Fruit fly (Drosophila melanogaster) whole organism, embryonic: ENCODE results near the gene CG12054.
A peak's percentile ranks its signal among the peaks of the same experiment; 100 is the strongest.

Source experiments
- Ada2b ChIP-seq: fragments of 200-800 bp; sonication (Bioruptor generic); IDR thresholded peaks from 2 replicates; pipeline ENCODE4 v1.3.6; 2022; ENCODE audit warnings: missing biosample characterization, missing genetic modification characterization
- BEAF-32 ChIP-seq: fragments of 200-800 bp; sonication (Bioruptor generic); optimal IDR thresholded peaks from 3 replicates; lab custom pipeline; 2017; ENCODE audit warnings: missing biosample characterization, missing genetic modification characterization, mild to moderate bottlenecking, moderate library complexity, missing genetic modification reagents
- CG10267 ChIP-seq: fragments of 200-800 bp; sonication (Bioruptor generic); optimal IDR thresholded peaks from 2 replicates; lab custom pipeline; 2018; ENCODE audit warnings: missing biosample characterization, mild to moderate bottlenecking, missing genetic modification characterization, moderate library complexity
- CG10543 ChIP-seq: fragments of 200-800 bp; sonication (Bioruptor generic); optimal IDR thresholded peaks from 3 replicates; lab custom pipeline; 2017; ENCODE audit warnings: missing biosample characterization, mild to moderate bottlenecking, missing genetic modification characterization, moderate library complexity
- CG10654 ChIP-seq: fragments of 200-800 bp; sonication (Bioruptor generic); optimal IDR thresholded peaks from 2 replicates; lab custom pipeline; 2016; ENCODE audit warnings: missing biosample characterization, missing genetic modification characterization
- CG12071 ChIP-seq: fragments of 200-800 bp; sonication (Bioruptor generic); optimal IDR thresholded peaks from 3 replicates; lab custom pipeline; 2018; ENCODE audit warnings: missing biosample characterization, mild to moderate bottlenecking, missing genetic modification characterization
- CG12769 ChIP-seq: fragments of 200-800 bp; sonication (Bioruptor generic); optimal IDR thresholded peaks from 2 replicates; lab custom pipeline; 2019; ENCODE audit warnings: missing biosample characterization, mild to moderate bottlenecking, missing genetic modification characterization, moderate library complexity
- CG16813 ChIP-seq: fragments of 200-800 bp; sonication (Bioruptor generic); IDR thresholded peaks from 3 replicates; pipeline ENCODE4 v1.3.6; 2022; ENCODE audit warnings: missing biosample characterization, missing genetic modification characterization; ENCODE audit not compliant: partially characterized antibody
- CG31365 ChIP-seq: fragments of 200-800 bp; sonication (Bioruptor generic); optimal IDR thresholded peaks from 2 replicates; lab custom pipeline; 2018; ENCODE audit warnings: missing biosample characterization, mild to moderate bottlenecking, missing genetic modification characterization
- CG33213 ChIP-seq: fragments of 200-800 bp; sonication (Bioruptor generic); optimal IDR thresholded peaks from 3 replicates; lab custom pipeline; 2016; ENCODE audit warnings: missing biosample characterization, missing genetic modification characterization
- CG3838 ChIP-seq: fragments of 200-800 bp; sonication (Bioruptor generic); optimal IDR thresholded peaks from 3 replicates; lab custom pipeline; 2016; ENCODE audit warnings: missing biosample characterization, missing genetic modification characterization
- CG3847 ChIP-seq: fragments of 200-800 bp; sonication (Bioruptor generic); IDR thresholded peaks from 2 replicates; pipeline ENCODE4 v1.3.6; 2022; ENCODE audit warnings: missing biosample characterization, missing genetic modification characterization
- CG4707 ChIP-seq: fragments of 200-800 bp; sonication (Bioruptor generic); optimal IDR thresholded peaks from 2 replicates; lab custom pipeline; 2018; ENCODE audit warnings: missing biosample characterization, mild to moderate bottlenecking, missing genetic modification characterization, moderate library complexity
- CG6813 ChIP-seq: fragments of 200-800 bp; sonication (Bioruptor generic); optimal IDR thresholded peaks from 2 replicates; lab custom pipeline; 2017; ENCODE audit warnings: missing biosample characterization, missing genetic modification characterization, mild to moderate bottlenecking, moderate library complexity, missing genetic modification reagents
- CG7786 ChIP-seq: fragments of 200-800 bp; sonication (Bioruptor generic); optimal IDR thresholded peaks from 2 replicates; lab custom pipeline; 2016; ENCODE audit warnings: missing biosample characterization, missing genetic modification characterization
- CG7839 ChIP-seq: fragments of 200-800 bp; sonication (Bioruptor generic); optimal IDR thresholded peaks from 3 replicates; lab custom pipeline; 2018; ENCODE audit warnings: missing biosample characterization, mild to moderate bottlenecking, missing genetic modification characterization, moderate library complexity
- CG7963 ChIP-seq: fragments of 200-800 bp; sonication (Bioruptor generic); IDR thresholded peaks from 3 replicates; pipeline ENCODE4 v1.3.6; 2022; ENCODE audit warnings: missing biosample characterization, missing genetic modification characterization; ENCODE audit not compliant: partially characterized antibody
- CG9609 ChIP-seq: fragments of 200-800 bp; sonication (Bioruptor generic); optimal IDR thresholded peaks from 3 replicates; lab custom pipeline; 2016; ENCODE audit warnings: missing biosample characterization, missing genetic modification characterization
- CG9797 ChIP-seq: fragments of 200-800 bp; sonication (Bioruptor generic); optimal IDR thresholded peaks from 3 replicates; lab custom pipeline; 2018; ENCODE audit warnings: missing biosample characterization, mild to moderate bottlenecking, missing genetic modification characterization
- CkIIα-i1 ChIP-seq: fragments of 200-800 bp; sonication (Bioruptor generic); IDR thresholded peaks from 2 replicates; pipeline ENCODE4 v1.3.6; 2022; ENCODE audit warnings: missing biosample characterization, missing genetic modification characterization
- Dp ChIP-seq: fragments of 200-800 bp; sonication (Bioruptor generic); optimal IDR thresholded peaks from 2 replicates; lab custom pipeline; 2018; ENCODE audit warnings: missing biosample characterization, mild to moderate bottlenecking, missing genetic modification characterization, moderate library complexity
- Eip74EF ChIP-seq, 2 experiments: fragments of 200-800 bp in 1 of 2; fragments of >200 bp in 1 of 2; sonication (Bioruptor generic) in 1 of 2; optimal IDR thresholded peaks; 2 replicates each; lab custom pipeline; 2017 to 2019; ENCODE audit warnings: missing biosample characterization in 2 of 2, missing genetic modification characterization in 2 of 2, mild to moderate bottlenecking in 1 of 2, moderate library complexity in 1 of 2
- Gug ChIP-seq: fragments of 200-800 bp; sonication (Bioruptor generic); IDR thresholded peaks from 4 replicates; pipeline ENCODE4 v1.3.6; 2022; ENCODE audit warnings: missing biosample characterization, missing genetic modification characterization
- H15 ChIP-seq: fragments of 200-800 bp; sonication (Bioruptor generic); IDR thresholded peaks from 3 replicates; pipeline ENCODE4 v1.3.6; 2022; ENCODE audit warnings: missing biosample characterization, missing genetic modification characterization
- HmgZ ChIP-seq: fragments of 200-800 bp; sonication (Bioruptor generic); optimal IDR thresholded peaks from 2 replicates; lab custom pipeline; 2018; ENCODE audit warnings: missing biosample characterization, mild to moderate bottlenecking, missing genetic modification characterization
- Jarid2 ChIP-seq: fragments of 200-800 bp; sonication (Bioruptor generic); optimal IDR thresholded peaks from 3 replicates; lab custom pipeline; 2017; ENCODE audit warnings: mild to moderate bottlenecking, missing biosample characterization, missing genetic modification reagents, missing genetic modification characterization
- Mad ChIP-seq: fragments of 200-800 bp; sonication (Bioruptor generic); optimal IDR thresholded peaks from 2 replicates; lab custom pipeline; 2016; ENCODE audit warnings: missing biosample characterization, missing genetic modification characterization
- NFAT ChIP-seq: fragments of 200-800 bp; sonication (Bioruptor generic); IDR thresholded peaks from 2 replicates; pipeline ENCODE4 v1.3.6; 2022; ENCODE audit warnings: missing biosample characterization, missing genetic modification characterization
- Opbp ChIP-seq: fragments of 200-800 bp; sonication (Bioruptor generic); IDR thresholded peaks from 3 replicates; pipeline ENCODE4 v1.3.6; 2022; ENCODE audit warnings: missing biosample characterization, missing genetic modification characterization; ENCODE audit not compliant: partially characterized antibody
- Taf1 ChIP-seq: fragments of 200-800 bp; sonication (Bioruptor generic); IDR thresholded peaks from 2 replicates; pipeline ENCODE4 v1.3.6; 2022; ENCODE audit warnings: missing biosample characterization, missing genetic modification characterization
- Xrp1 ChIP-seq: fragments of 200-800 bp; sonication (Bioruptor generic); IDR thresholded peaks from 2 replicates; pipeline ENCODE4 v1.3.6; 2022; ENCODE audit warnings: missing biosample characterization, missing genetic modification characterization
- ato ChIP-seq: fragments of 200-800 bp; sonication (Bioruptor generic); IDR thresholded peaks from 2 replicates; pipeline ENCODE4 v1.3.6; 2022; ENCODE audit warnings: missing biosample characterization, missing genetic modification characterization; ENCODE audit not compliant: partially characterized antibody
- bigmax ChIP-seq: fragments of 200-800 bp; sonication (Bioruptor generic); optimal IDR thresholded peaks from 2 replicates; lab custom pipeline; 2018; ENCODE audit warnings: missing biosample characterization, mild to moderate bottlenecking, missing genetic modification characterization
- crc ChIP-seq: fragments of 200-800 bp; sonication (Bioruptor generic); optimal IDR thresholded peaks from 2 replicates; lab custom pipeline; 2016; ENCODE audit warnings: missing biosample characterization, missing genetic modification characterization
- crol ChIP-seq: fragments of 200-800 bp; sonication (Bioruptor generic); IDR thresholded peaks from 2 replicates; pipeline ENCODE4 v1.3.6; 2022; ENCODE audit warnings: missing biosample characterization, missing genetic modification characterization
- dmrt11E ChIP-seq: fragments of 200-800 bp; sonication (Bioruptor generic); optimal IDR thresholded peaks from 3 replicates; lab custom pipeline; 2018; ENCODE audit warnings: missing biosample characterization, mild to moderate bottlenecking, missing genetic modification characterization, moderate library complexity
- en ChIP-seq: fragments of 200-800 bp; sonication (Bioruptor generic); optimal IDR thresholded peaks from 2 replicates; lab custom pipeline; 2016; ENCODE audit warnings: missing biosample characterization, missing genetic modification characterization
- esg ChIP-seq: fragments of 200-800 bp; sonication (Bioruptor generic); conservative IDR thresholded peaks from 2 replicates; pipeline ENCODE4 v1.3.6; 2022; ENCODE audit warnings: missing biosample characterization, missing genetic modification characterization
- gcm ChIP-seq: fragments of 200-800 bp; sonication (Bioruptor generic); optimal IDR thresholded peaks from 2 replicates; lab custom pipeline; 2019; ENCODE audit warnings: missing biosample characterization, mild to moderate bottlenecking, missing genetic modification characterization, moderate library complexity
- inv ChIP-seq: fragments of 200-800 bp; sonication (Bioruptor generic); IDR thresholded peaks from 2 replicates; pipeline ENCODE4 v1.3.6; 2022; ENCODE audit warnings: missing biosample characterization, missing genetic modification characterization; ENCODE audit not compliant: partially characterized antibody
- jumu ChIP-seq: fragments of 200-800 bp; sonication (Bioruptor generic); optimal IDR thresholded peaks from 3 replicates; lab custom pipeline; 2016; ENCODE audit warnings: missing biosample characterization, missing genetic modification characterization
- luna ChIP-seq: fragments of 200-800 bp; sonication (Bioruptor generic); optimal IDR thresholded peaks from 2 replicates; lab custom pipeline; 2016; ENCODE audit warnings: missing biosample characterization, missing genetic modification characterization
- phol ChIP-seq: fragments of 200-800 bp; sonication (Bioruptor generic); optimal IDR thresholded peaks from 3 replicates; lab custom pipeline; 2018; ENCODE audit warnings: missing biosample characterization, mild to moderate bottlenecking, missing genetic modification characterization, moderate library complexity
- pita ChIP-seq: fragments of 200-800 bp; sonication (Bioruptor generic); optimal IDR thresholded peaks from 2 replicates; lab custom pipeline; 2017; ENCODE audit warnings: missing biosample characterization, mild to moderate bottlenecking, missing genetic modification characterization
- psq ChIP-seq: fragments of 200-800 bp; sonication (Bioruptor generic); optimal IDR thresholded peaks from 2 replicates; lab custom pipeline; 2017; ENCODE audit warnings: missing biosample characterization, missing genetic modification characterization
- repo ChIP-seq: fragments of 200-800 bp; sonication (Bioruptor generic); optimal IDR thresholded peaks from 2 replicates; lab custom pipeline; 2016; ENCODE audit warnings: missing biosample characterization, missing genetic modification characterization
- slou ChIP-seq: fragments of 200-800 bp; sonication (Bioruptor generic); optimal IDR thresholded peaks from 3 replicates; lab custom pipeline; 2016; ENCODE audit warnings: missing biosample characterization, missing genetic modification characterization
- sr ChIP-seq: fragments of 200-800 bp; sonication (Bioruptor generic); IDR thresholded peaks from 3 replicates; pipeline ENCODE4 v1.3.6; 2022; ENCODE audit warnings: missing biosample characterization, missing genetic modification characterization
- tgo ChIP-seq: fragments of 200-800 bp; sonication (Bioruptor generic); IDR thresholded peaks from 3 replicates; pipeline ENCODE4 v1.3.6; 2022; ENCODE audit warnings: missing biosample characterization, missing genetic modification characterization
- zen2 ChIP-seq: fragments of 200-800 bp; sonication (Bioruptor generic); IDR thresholded peaks from 3 replicates; pipeline ENCODE4 v1.3.6; 2022; ENCODE audit warnings: missing biosample characterization, missing genetic modification characterization; ENCODE audit not compliant: partially characterized antibody
- zfh1 ChIP-seq: fragments of 200-800 bp; sonication (Bioruptor generic); IDR thresholded peaks from 3 replicates; pipeline ENCODE4 v1.3.6; 2022; ENCODE audit warnings: missing biosample characterization, missing genetic modification characterization

CG12054 gene

DNA sequence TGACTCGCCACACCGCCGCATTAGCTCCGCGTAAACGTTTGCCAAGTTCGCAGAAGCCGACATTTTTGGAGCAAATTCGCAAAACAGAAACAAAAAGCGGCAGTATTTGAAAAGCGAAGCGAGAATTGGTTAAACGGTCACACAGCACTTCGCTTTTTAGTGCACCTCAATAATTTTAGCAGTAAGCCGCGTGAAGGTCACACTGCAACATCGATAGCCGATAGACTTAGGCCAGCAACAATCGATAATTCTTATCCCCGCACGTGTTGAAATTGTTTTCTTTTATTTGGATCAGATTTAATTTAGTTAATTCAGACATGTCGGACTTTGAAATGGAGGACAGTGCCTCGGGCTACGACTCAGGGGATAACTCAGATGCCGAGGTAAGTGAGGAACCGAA, 7.3 kb upstream of the CG12054 start, which contains the start of the genes Zwilch and CG1542 (continued):
- TF ChIP-seq jumu (GFP tag; lab: Kevin White, UChicago): no peak
- TF ChIP-seq Gug: no peak
- peak; percentile 93 for TF ChIP-seq Dp
- no peak for TF ChIP-seq slou
- TF ChIP-seq ato (GFP tag; lab: Robert Waterston, UW): peak; percentile 77
- no peak for TF ChIP-seq CG12071 (GFP tag; lab: Kevin White, UChicago)
- TF ChIP-seq sr (GFP tag; lab: Robert Waterston, UW): no peak
- TF ChIP-seq Eip74EF (GFP tag; optimal IDR thresholded peaks at IDR 0.05; lab: Kevin White, UChicago): no peak
- TF ChIP-seq H15 (GFP tag; lab: Robert Waterston, UW): no peak
- TF ChIP-seq CG9797 (GFP tag; lab: Kevin White, UChicago): peak; percentile 98
- TF ChIP-seq tgo (GFP tag; lab: Robert Waterston, UW): no peak
- no peak for TF ChIP-seq en (GFP tag; lab: Kevin White, UChicago)
- TF ChIP-seq inv (GFP tag; lab: Robert Waterston, UW): peak; percentile 63
- TF ChIP-seq Jarid2 (GFP tag; lab: Kevin White, UChicago): no peak
- no peak for TF ChIP-seq CG6813 (GFP tag; lab: Kevin White, UChicago)
- no peak for TF ChIP-seq CG7839 (tag; lab: Kevin White, UChicago)
- TF ChIP-seq luna (GFP tag; lab: Kevin White, UChicago): no peak
- no peak for TF ChIP-seq CG12769
- no peak for TF ChIP-seq CG10543 (GFP tag; lab: Kevin White, UChicago)
- TF ChIP-seq CG7963 (GFP tag; lab: Robert Waterston, UW): peak; percentile 74
- TF ChIP-seq NFAT: no peak
- no peak for TF ChIP-seq CG4707 (GFP tag; lab: Kevin White, UChicago)
- TF ChIP-seq gcm (GFP tag; lab: Kevin White, UChicago): no peak
- no peak for TF ChIP-seq dmrt11E (tag; lab: Kevin White, UChicago)
- peak; percentile 78 for TF ChIP-seq CG16813 (GFP tag; lab: Robert Waterston, UW)
- TF ChIP-seq CG10267 (tag; lab: Kevin White, UChicago): no peak
- TF ChIP-seq crc: no peak
- TF ChIP-seq bigmax: peak; percentile 46
- no peak for TF ChIP-seq crol
- TF ChIP-seq repo (GFP tag; lab: Kevin White, UChicago): no peak
- TF ChIP-seq esg (GFP tag; lab: Robert Waterston, UW): no peak
- no peak for TF ChIP-seq CG9609 (GFP tag; lab: Kevin White, UChicago)
- TF ChIP-seq CG33213: no peak
- TF ChIP-seq Xrp1: no peak
- TF ChIP-seq Ada2b (GFP tag; lab: Robert Waterston, UW): no peak
- no peak for TF ChIP-seq CG7786 (GFP tag; lab: Kevin White, UChicago)
- TF ChIP-seq CkIIα-i1 (GFP tag; lab: Robert Waterston, UW): no peak
- TF ChIP-seq Mad (GFP tag; lab: Kevin White, UChicago): no peak
- no peak for TF ChIP-seq phol (tag; lab: Kevin White, UChicago)
- no peak for TF ChIP-seq CG31365 (tag; lab: Kevin White, UChicago)
- peak; percentile 81 for TF ChIP-seq Opbp (GFP tag; lab: Robert Waterston, UW)
- peak; percentile 80 for TF ChIP-seq CG3838 (GFP tag; lab: Kevin White, UChicago)
- peak; percentile 66 for TF ChIP-seq HmgZ (tag; lab: Kevin White, UChicago)
- TF ChIP-seq psq: no peak
- peak; percentile 77 for TF ChIP-seq BEAF-32
- TF ChIP-seq Taf1 (GFP tag; lab: Robert Waterston, UW): no peak
- TF ChIP-seq CG3847 (GFP tag; lab: Robert Waterston, UW): no peak
- no peak for TF ChIP-seq CG10654 (GFP tag; lab: Kevin White, UChicago)
- peak; percentile 77; the same call in 2 of the 3 replicates for TF ChIP-seq zen2 (GFP tag; lab: Robert Waterston, UW)
- no peak for TF ChIP-seq pita
- no peak for TF ChIP-seq zfh1 (GFP tag; lab: Robert Waterston, UW)
